Fruit fly (Drosophila melanogaster) whole organism: ENCODE measurements around the gene CG45081.

ENCODE experiments used
- Dll ChIP-seq: fragments of >200 bp; optimal IDR thresholded peaks from 2 replicates; lab custom pipeline; 2017
- psq ChIP-seq: fragments of >200 bp; optimal IDR thresholded peaks from 2 replicates; lab custom pipeline; 2017

- TF ChIP-seq Dll (lab: Kevin White, UChicago) (no peak), psq (no peak)
These were observed 1.7 kb upstream of the CG45081 start, which contains the start of gene Max for dm6 chr3L:19264141-19264487.
